Worm (Caenorhabditis elegans) whole organism, L4 larva: Measurements from ENCODE around the gene F19F10.14.
A peak's percentile ranks its signal among the peaks of the same experiment; 100 is the strongest.
"Not testable (repeated sequence)": the region's sequence is repeated elsewhere in the genome, so short reads cannot be mapped to it uniquely, and the experiment has no call there.

Experiments
- ceh-82 ChIP-seq: sonication (generic microtip); optimal IDR thresholded peaks from 2 replicates; lab custom pipeline; 2017; ENCODE audit warnings: missing biosample characterization, missing genetic modification characterization
- daf-12 ChIP-seq: fragments of 150-350 bp; optimal IDR thresholded peaks from 2 replicates; lab custom pipeline; 2014; ENCODE audit warnings: missing biosample characterization, missing genetic modification reagents, missing genetic modification characterization
- nhr-76 ChIP-seq: fragments of 150-350 bp; optimal IDR thresholded peaks from 2 replicates; lab custom pipeline; 2014; ENCODE audit warnings: missing biosample characterization, missing genetic modification characterization
- set-16 ChIP-seq: fragments of 200-800 bp; sonication (Bioruptor generic); IDR thresholded peaks from 2 replicates; pipeline ENCODE4 v1.3.6; 2022; ENCODE audit warnings: missing genetic modification reagents, missing genetic modification characterization, missing compliant biosample characterization
- snpc-1.2 ChIP-seq: fragments of 200-800 bp; sonication (Bioruptor generic); IDR thresholded peaks from 2 replicates; pipeline ENCODE4 v1.3.6; 2022; ENCODE audit warnings: missing genetic modification reagents, missing genetic modification characterization, missing compliant biosample characterization
- zag-1 ChIP-seq: fragments of 150-350 bp; optimal IDR thresholded peaks from 2 replicates; lab custom pipeline; 2014; ENCODE audit warnings: missing biosample characterization, missing genetic modification characterization

DNA sequence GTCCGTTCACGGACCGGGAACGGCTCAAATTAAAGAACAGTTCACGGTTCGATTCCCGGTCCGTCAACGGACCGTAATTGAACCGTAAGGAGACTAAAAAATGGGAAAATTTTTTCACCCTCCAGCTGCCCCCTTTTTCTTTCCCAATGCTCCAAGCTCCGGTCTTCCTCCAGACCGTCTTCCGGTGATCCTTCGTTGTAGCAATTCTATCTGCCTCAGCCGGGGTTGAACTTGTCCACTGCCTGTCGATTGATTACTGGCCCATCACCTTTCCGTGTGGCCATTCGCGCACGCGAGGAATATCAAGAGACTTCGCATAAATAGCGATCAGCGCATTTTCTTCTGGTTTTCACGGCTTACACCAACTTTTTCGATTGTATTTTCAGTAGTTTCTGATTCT, 22.4 kb downstream of the F19F10.14 start:
- not testable (repeated sequence) for TF ChIP-seq set-16 (GFP tag; lab: Robert Waterston, UW); zag-1 (tag; lab: Kevin White, UChicago); nhr-76 (tag; lab: Kevin White, UChicago); daf-12 (tag; lab: Kevin White, UChicago); ceh-82 (tag; lab: Kevin White, UChicago)
- TF ChIP-seq snpc-1.2 (GFP tag; lab: Robert Waterston, UW): peak; percentile 91
